Worm (Caenorhabditis elegans) whole organism, mixed stage, embryonic: ENCODE results near the gene hsp-75.

Source experiments
- M03D4.4 ChIP-seq: sonication (generic microtip); optimal IDR thresholded peaks from 2 replicates; lab custom pipeline; 2017; ENCODE audit warnings: mild to moderate bottlenecking, missing genetic modification characterization, missing compliant biosample characterization
- bed-3 ChIP-seq: fragments of 200-800 bp; sonication (Bioruptor generic); optimal IDR thresholded peaks from 3 replicates; lab custom pipeline; 2018; ENCODE audit warnings: mild to moderate bottlenecking, missing genetic modification characterization, moderate library complexity, missing compliant biosample characterization
- blmp-1 ChIP-seq: fragments of 150-350 bp; optimal IDR thresholded peaks from 2 replicates; lab custom pipeline; 2014; ENCODE audit warnings: missing biosample characterization, missing genetic modification characterization
- ceh-39 ChIP-seq: fragments of 150-350 bp; optimal IDR thresholded peaks from 2 replicates; lab custom pipeline; 2014; ENCODE audit warnings: missing biosample characterization, missing genetic modification characterization
- ceh-43 ChIP-seq: fragments of 200-800 bp; sonication (Bioruptor generic); optimal IDR thresholded peaks from 2 replicates; lab custom pipeline; 2018; ENCODE audit warnings: mild to moderate bottlenecking, missing genetic modification characterization, moderate library complexity, missing compliant biosample characterization
- ceh-83 ChIP-seq: fragments of 200-800 bp; sonication (Bioruptor generic); optimal IDR thresholded peaks from 2 replicates; lab custom pipeline; 2018; ENCODE audit warnings: mild to moderate bottlenecking, missing genetic modification characterization, missing compliant biosample characterization
- ces-1 ChIP-seq: fragments of 150-350 bp; optimal IDR thresholded peaks from 2 replicates; lab custom pipeline; 2014; ENCODE audit warnings: missing biosample characterization, missing genetic modification reagents, missing genetic modification characterization
- cnd-1 ChIP-seq: fragments of 200-800 bp; sonication (Bioruptor generic); optimal IDR thresholded peaks from 2 replicates; lab custom pipeline; 2018; ENCODE audit warnings: mild to moderate bottlenecking, missing genetic modification characterization, missing compliant biosample characterization
- drap-1 ChIP-seq: fragments of 200-800 bp; sonication (Bioruptor generic); optimal IDR thresholded peaks from 3 replicates; lab custom pipeline; 2018; ENCODE audit warnings: mild to moderate bottlenecking, missing genetic modification characterization, missing compliant biosample characterization
- elt-1 ChIP-seq: sonication (generic microtip); optimal IDR thresholded peaks from 2 replicates; lab custom pipeline; 2017; ENCODE audit warnings: missing genetic modification characterization, mild to moderate bottlenecking, missing compliant biosample characterization, antibody characterized with exemption, moderate library complexity, borderline replicate concordance; ENCODE audit not compliant: insufficient read depth
- elt-3 ChIP-seq: fragments of 150-350 bp; optimal IDR thresholded peaks from 2 replicates; lab custom pipeline; 2014; ENCODE audit warnings: missing biosample characterization, missing genetic modification characterization
- flh-1 ChIP-seq: fragments of 200-800 bp; sonication (Bioruptor generic); optimal IDR thresholded peaks from 2 replicates; lab custom pipeline; 2018; ENCODE audit warnings: mild to moderate bottlenecking, missing genetic modification characterization, moderate library complexity, missing compliant biosample characterization
- ham-2 ChIP-seq: fragments of 200-800 bp; sonication (Bioruptor generic); optimal IDR thresholded peaks from 2 replicates; lab custom pipeline; 2018; ENCODE audit warnings: mild to moderate bottlenecking, missing genetic modification characterization, missing compliant biosample characterization
- hlh-1 ChIP-seq: fragments of 150-350 bp; optimal IDR thresholded peaks from 2 replicates; lab custom pipeline; 2014; ENCODE audit warnings: missing biosample characterization, missing genetic modification reagents, missing genetic modification characterization
- lin-13 ChIP-seq: fragments of 150-350 bp; optimal IDR thresholded peaks from 2 replicates; lab custom pipeline; 2014; ENCODE audit warnings: missing biosample characterization, missing genetic modification characterization
- lin-32 ChIP-seq: fragments of 200-800 bp; sonication (Bioruptor generic); optimal IDR thresholded peaks from 2 replicates; lab custom pipeline; 2018; ENCODE audit warnings: mild to moderate bottlenecking, missing genetic modification characterization, missing compliant biosample characterization
- lsy-2 ChIP-seq: fragments of 150-350 bp; optimal IDR thresholded peaks from 2 replicates; lab custom pipeline; 2014; ENCODE audit warnings: missing biosample characterization, missing genetic modification characterization
- mab-5 ChIP-seq: fragments of 150-350 bp; optimal IDR thresholded peaks from 2 replicates; lab custom pipeline; 2014; ENCODE audit warnings: missing biosample characterization, missing genetic modification characterization
- mep-1 ChIP-seq: fragments of 150-350 bp; optimal IDR thresholded peaks from 2 replicates; lab custom pipeline; 2017; ENCODE audit warnings: missing biosample characterization, missing genetic modification reagents, missing genetic modification characterization, inconsistent platforms
- mls-2 ChIP-seq: sonication (generic microtip); optimal IDR thresholded peaks from 2 replicates; lab custom pipeline; 2016; ENCODE audit warnings: mild to moderate bottlenecking, missing genetic modification characterization, moderate library complexity, missing compliant biosample characterization
- nhr-12 ChIP-seq: fragments of 150-350 bp; optimal IDR thresholded peaks from 2 replicates; lab custom pipeline; 2014; ENCODE audit warnings: missing biosample characterization, missing genetic modification characterization
- nhr-2 ChIP-seq: fragments of 150-350 bp; optimal IDR thresholded peaks from 2 replicates; lab custom pipeline; 2014; ENCODE audit warnings: missing biosample characterization, missing genetic modification characterization
- nhr-237 ChIP-seq: fragments of 150-350 bp; optimal IDR thresholded peaks from 2 replicates; lab custom pipeline; 2014; ENCODE audit warnings: missing biosample characterization, missing genetic modification characterization
- nhr-28 ChIP-seq: fragments of 150-350 bp; optimal IDR thresholded peaks from 2 replicates; lab custom pipeline; 2014; ENCODE audit warnings: missing biosample characterization, missing genetic modification characterization
- nhr-76 ChIP-seq: sonication (generic microtip); optimal IDR thresholded peaks from 2 replicates; lab custom pipeline; 2017; ENCODE audit warnings: missing biosample characterization, missing genetic modification characterization
- pha-4 ChIP-seq: fragments of 150-350 bp; optimal IDR thresholded peaks from 2 replicates; lab custom pipeline; 2018; ENCODE audit warnings: missing biosample characterization, missing genetic modification reagents, missing genetic modification characterization
- sem-2 ChIP-seq: fragments of 200-800 bp; sonication (Bioruptor generic); optimal IDR thresholded peaks from 2 replicates; lab custom pipeline; 2018; ENCODE audit warnings: mild to moderate bottlenecking, missing genetic modification characterization, missing compliant biosample characterization
- snpc-4 ChIP-seq: fragments of 150-350 bp; optimal IDR thresholded peaks from 2 replicates; lab custom pipeline; 2014; ENCODE audit warnings: missing biosample characterization, missing genetic modification characterization
- sptf-1 ChIP-seq: sonication (generic microtip); optimal IDR thresholded peaks from 2 replicates; lab custom pipeline; 2017; ENCODE audit warnings: mild to moderate bottlenecking, missing genetic modification characterization, moderate library complexity, missing compliant biosample characterization
- tbx-8 ChIP-seq: fragments of 200-800 bp; sonication (Bioruptor generic); optimal IDR thresholded peaks from 2 replicates; lab custom pipeline; 2018; ENCODE audit warnings: mild to moderate bottlenecking, missing genetic modification characterization, moderate library complexity, missing compliant biosample characterization
- unc-120 ChIP-seq: sonication (generic microtip); optimal IDR thresholded peaks from 2 replicates; lab custom pipeline; 2017; ENCODE audit warnings: missing genetic modification characterization, missing compliant biosample characterization; ENCODE audit not compliant: poor library complexity, severe bottlenecking
- unc-39 ChIP-seq: fragments of 150-350 bp; optimal IDR thresholded peaks from 2 replicates; lab custom pipeline; 2014; ENCODE audit warnings: missing biosample characterization, missing genetic modification characterization
- unc-62 ChIP-seq: fragments of 150-350 bp; optimal IDR thresholded peaks from 2 replicates; lab custom pipeline; 2014; ENCODE audit warnings: missing biosample characterization, missing genetic modification reagents, missing genetic modification characterization
- zip-8 ChIP-seq: fragments of 150-350 bp; optimal IDR thresholded peaks from 2 replicates; lab custom pipeline; 2014; ENCODE audit warnings: missing biosample characterization, missing genetic modification characterization
- ztf-11 ChIP-seq: fragments of 150-350 bp; optimal IDR thresholded peaks from 2 replicates; lab custom pipeline; 2014; ENCODE audit warnings: missing biosample characterization, missing genetic modification characterization

hsp-75 gene

ce11 chrIII:7188300-7189052, 38.0 kb downstream of the hsp-75 start, which contains the start of the genes F37C12.21 and F37C12.10:
TSS of gene F37C12.21 (plus strand) at chrIII:7188357.
TSS of gene F37C12.10 (minus strand) at chrIII:7188384.
- TF ChIP-seq nhr-237, result no peak
- TF ChIP-seq ham-2 (GFP tag; lab: Kevin White, UChicago), result no peak
- TF ChIP-seq unc-62 (GFP tag; lab: Kevin White, UChicago), result no peak
- TF ChIP-seq lsy-2 (tag; lab: Kevin White, UChicago), result no peak
- TF ChIP-seq M03D4.4 (tag; lab: Kevin White, UChicago), result no peak

ce11 chrIII:7185473-7185872, 41.0 kb downstream of the hsp-75 start, which contains the start of gene F37C12.14:
TSS of gene F37C12.14 (minus strand) at chrIII:7185573.
- TF ChIP-seq sem-2 (GFP tag; lab: Kevin White, UChicago) (no peak), mls-2 (tag; lab: Kevin White, UChicago) (no peak), snpc-4 (no peak), bed-3 (GFP tag; lab: Kevin White, UChicago) (no peak), nhr-2 (tag; lab: Kevin White, UChicago) (no peak), hlh-1 (tag; lab: Kevin White, UChicago) (no peak), unc-62 (GFP tag; lab: Kevin White, UChicago) (no peak), lin-13 (tag; lab: Kevin White, UChicago) (no peak)
- TF ChIP-seq, all 35 proteins: peak for 0

ce11 chrIII:7184022-7184421, 42.5 kb downstream of the hsp-75 start, which contains the start of gene yju-2:
TSS of gene yju-2 (plus strand) at chrIII:7184336.
- TF ChIP-seq pha-4 (tag; lab: Kevin White, UChicago) (peak; percentile 82), drap-1 (GFP tag; lab: Kevin White, UChicago) (no peak), sptf-1 (peak; percentile 4), snpc-4 (no peak), ces-1 (GFP tag; lab: Kevin White, UChicago) (peak; percentile 69), nhr-2 (tag; lab: Kevin White, UChicago) (no peak), lin-32 (no peak), hlh-1 (tag; lab: Kevin White, UChicago) (no peak), ztf-11 (tag; lab: Kevin White, UChicago) (no peak), ham-2 (GFP tag; lab: Kevin White, UChicago) (no peak), flh-1 (GFP tag; lab: Kevin White, UChicago) (no peak), nhr-237 (peak; percentile 47), tbx-8 (no peak), ceh-43 (no peak), elt-3 (tag; lab: Kevin White, UChicago) (no peak), nhr-12 (tag; lab: Kevin White, UChicago) (no peak), M03D4.4 (tag; lab: Kevin White, UChicago) (no peak), cnd-1 (tag; lab: Kevin White, UChicago) (no peak), lin-13 (tag; lab: Kevin White, UChicago) (no peak), mls-2 (tag; lab: Kevin White, UChicago) (no peak), mab-5 (tag; lab: Kevin White, UChicago) (no peak), ceh-39 (tag; lab: Kevin White, UChicago) (peak; percentile 24), ceh-83 (GFP tag; lab: Kevin White, UChicago) (no peak), nhr-28 (tag; lab: Kevin White, UChicago) (no peak), mep-1 (tag; lab: Kevin White, UChicago) (no peak), unc-39 (tag; lab: Kevin White, UChicago) (no peak), zip-8 (tag; lab: Kevin White, UChicago) (no peak), unc-62 (GFP tag; lab: Kevin White, UChicago) (no peak), sem-2 (GFP tag; lab: Kevin White, UChicago) (no peak), nhr-76 (tag; lab: Kevin White, UChicago) (no peak), blmp-1 (tag; lab: Kevin White, UChicago) (no peak), lsy-2 (tag; lab: Kevin White, UChicago) (peak; percentile 70), bed-3 (GFP tag; lab: Kevin White, UChicago) (no peak), elt-1 (tag; lab: Kevin White, UChicago) (no peak), unc-120 (no peak)
